Fruit fly (Drosophila melanogaster) whole organism, embryonic: Measurements from ENCODE around the gene mRpL28.

Source experiments
- Abd-B ChIP-seq: fragments of 200-800 bp; sonication (Bioruptor generic); optimal IDR thresholded peaks from 2 replicates; lab custom pipeline; 2018; ENCODE audit warnings: missing biosample characterization, mild to moderate bottlenecking, missing genetic modification characterization, moderate library complexity
- BtbVII ChIP-seq: fragments of 200-800 bp; sonication (Bioruptor generic); optimal IDR thresholded peaks from 3 replicates; lab custom pipeline; 2017; ENCODE audit warnings: missing biosample characterization, mild to moderate bottlenecking, missing genetic modification characterization
- CG1024 ChIP-seq: fragments of 200-800 bp; sonication (Bioruptor generic); IDR thresholded peaks from 2 replicates; pipeline ENCODE4 v1.3.6; 2022; ENCODE audit warnings: missing biosample characterization, missing genetic modification characterization
- CG11085 ChIP-seq: fragments of 200-800 bp; sonication (Bioruptor generic); IDR thresholded peaks from 2 replicates; pipeline ENCODE4 v1.3.6; 2022; ENCODE audit warnings: missing biosample characterization, missing genetic modification characterization
- CG11247 ChIP-seq: fragments of 200-800 bp; sonication (Bioruptor generic); IDR thresholded peaks from 2 replicates; pipeline ENCODE4 v1.3.6; 2022; ENCODE audit warnings: missing biosample characterization, missing genetic modification characterization
- CG11456 ChIP-seq: fragments of 200-800 bp; sonication (Bioruptor generic); IDR thresholded peaks from 3 replicates; pipeline ENCODE4 v1.3.6; 2022; ENCODE audit warnings: missing biosample characterization, missing genetic modification characterization
- CG14441 ChIP-seq: fragments of 200-800 bp; sonication (Bioruptor generic); IDR thresholded peaks from 2 replicates; pipeline ENCODE4 v1.3.6; 2022; ENCODE audit warnings: missing biosample characterization, missing genetic modification characterization
- CG14710 ChIP-seq: fragments of 200-800 bp; sonication (Bioruptor generic); optimal IDR thresholded peaks from 3 replicates; lab custom pipeline; 2019; ENCODE audit warnings: missing biosample characterization, mild to moderate bottlenecking, missing genetic modification characterization, moderate library complexity
- CG1647 ChIP-seq: fragments of 200-800 bp; sonication (Bioruptor generic); optimal IDR thresholded peaks from 3 replicates; lab custom pipeline; 2016; ENCODE audit warnings: missing biosample characterization, missing genetic modification characterization
- CG2116 ChIP-seq: fragments of 200-800 bp; sonication (Bioruptor generic); optimal IDR thresholded peaks from 3 replicates; lab custom pipeline; 2018; ENCODE audit warnings: missing biosample characterization, mild to moderate bottlenecking, missing genetic modification characterization
- CG2712 ChIP-seq: fragments of 200-800 bp; optimal IDR thresholded peaks from 3 replicates; lab custom pipeline; 2019; ENCODE audit warnings: missing biosample characterization, mild to moderate bottlenecking, missing genetic modification characterization, moderate library complexity
- CG3281 ChIP-seq: fragments of 200-800 bp; sonication (Bioruptor generic); optimal IDR thresholded peaks from 3 replicates; lab custom pipeline; 2017; ENCODE audit warnings: missing biosample characterization, mild to moderate bottlenecking, missing genetic modification characterization
- CG33557 ChIP-seq: fragments of 200-800 bp; sonication (Bioruptor generic); optimal IDR thresholded peaks from 2 replicates; lab custom pipeline; 2019; ENCODE audit warnings: missing biosample characterization, mild to moderate bottlenecking, missing genetic modification characterization, moderate library complexity
- CG3838 ChIP-seq: fragments of 200-800 bp; sonication (Bioruptor generic); optimal IDR thresholded peaks from 3 replicates; lab custom pipeline; 2016; ENCODE audit warnings: missing biosample characterization, missing genetic modification characterization
- CG4282 ChIP-seq: fragments of 200-800 bp; sonication (Bioruptor generic); optimal IDR thresholded peaks from 2 replicates; lab custom pipeline; 2016; ENCODE audit warnings: missing biosample characterization, missing genetic modification characterization
- CG7745 ChIP-seq: fragments of 200-800 bp; sonication (Bioruptor generic); optimal IDR thresholded peaks from 2 replicates; lab custom pipeline; 2018; ENCODE audit warnings: missing biosample characterization, mild to moderate bottlenecking, missing genetic modification characterization, moderate library complexity
- CG8359 ChIP-seq: fragments of 200-800 bp; sonication (Bioruptor generic); optimal IDR thresholded peaks from 2 replicates; lab custom pipeline; 2017; ENCODE audit warnings: missing biosample characterization, mild to moderate bottlenecking, missing genetic modification characterization, borderline replicate concordance
- CG8944 ChIP-seq: fragments of 200-800 bp; sonication (Bioruptor generic); optimal IDR thresholded peaks from 3 replicates; lab custom pipeline; 2016; ENCODE audit warnings: missing biosample characterization, missing genetic modification characterization
- Chrac-16 ChIP-seq: fragments of 200-800 bp; sonication (Bioruptor generic); optimal IDR thresholded peaks from 3 replicates; lab custom pipeline; 2016; ENCODE audit warnings: missing biosample characterization, missing genetic modification characterization
- CoRest ChIP-seq: fragments of 200-800 bp; sonication (Bioruptor generic); optimal IDR thresholded peaks from 3 replicates; lab custom pipeline; 2018; ENCODE audit warnings: missing biosample characterization, mild to moderate bottlenecking, missing genetic modification characterization, moderate library complexity
- Dp ChIP-seq: fragments of 200-800 bp; sonication (Bioruptor generic); optimal IDR thresholded peaks from 2 replicates; lab custom pipeline; 2018; ENCODE audit warnings: missing biosample characterization, mild to moderate bottlenecking, missing genetic modification characterization, moderate library complexity
- E2f2 ChIP-seq: fragments of 200-800 bp; sonication (Bioruptor generic); IDR thresholded peaks from 2 replicates; pipeline ENCODE4 v1.3.6; 2022; ENCODE audit warnings: missing biosample characterization, missing genetic modification characterization
- Eip74EF ChIP-seq, 2 experiments: fragments of 200-800 bp in 1 of 2; fragments of >200 bp in 1 of 2; sonication (Bioruptor generic) in 1 of 2; optimal IDR thresholded peaks; 2 replicates each; lab custom pipeline; 2017 to 2019; ENCODE audit warnings: missing biosample characterization in 2 of 2, missing genetic modification characterization in 2 of 2, mild to moderate bottlenecking in 1 of 2, moderate library complexity in 1 of 2
- Ets97D ChIP-seq: fragments of 200-800 bp; sonication (Bioruptor generic); optimal IDR thresholded peaks from 3 replicates; lab custom pipeline; 2016; ENCODE audit warnings: missing biosample characterization, missing genetic modification characterization
- Fer2 ChIP-seq: fragments of 200-800 bp; sonication (Bioruptor generic); optimal IDR thresholded peaks from 2 replicates; lab custom pipeline; 2018; ENCODE audit warnings: missing biosample characterization, mild to moderate bottlenecking, missing genetic modification characterization, moderate library complexity
- HLHmδ ChIP-seq: fragments of 200-800 bp; sonication (Bioruptor generic); optimal IDR thresholded peaks from 2 replicates; lab custom pipeline; 2018; ENCODE audit warnings: missing biosample characterization, mild to moderate bottlenecking, missing genetic modification characterization, moderate library complexity
- Kr ChIP-seq: fragments of 200-800 bp; sonication (Bioruptor generic); optimal IDR thresholded peaks from 2 replicates; lab custom pipeline; 2017; ENCODE audit warnings: missing biosample characterization, mild to moderate bottlenecking, missing genetic modification characterization
- MTF-1 ChIP-seq: fragments of 200-800 bp; sonication (Bioruptor generic); optimal IDR thresholded peaks from 2 replicates; lab custom pipeline; 2018; ENCODE audit warnings: missing biosample characterization, mild to moderate bottlenecking, missing genetic modification characterization, borderline replicate concordance
- Mrtf ChIP-seq: fragments of 200-800 bp; sonication (Bioruptor generic); IDR thresholded peaks from 3 replicates; pipeline ENCODE4 v1.3.6; 2022; ENCODE audit warnings: missing biosample characterization, missing genetic modification characterization
- NFAT ChIP-seq: fragments of 200-800 bp; sonication (Bioruptor generic); IDR thresholded peaks from 2 replicates; pipeline ENCODE4 v1.3.6; 2022; ENCODE audit warnings: missing biosample characterization, missing genetic modification characterization
- Nf-YB ChIP-seq: fragments of 200-800 bp; sonication (Bioruptor generic); optimal IDR thresholded peaks from 3 replicates; lab custom pipeline; 2019; ENCODE audit warnings: missing biosample characterization, mild to moderate bottlenecking, missing genetic modification characterization, moderate library complexity
- Six4 ChIP-seq: fragments of 200-800 bp; sonication (Bioruptor generic); optimal IDR thresholded peaks from 2 replicates; lab custom pipeline; 2016; ENCODE audit warnings: missing biosample characterization, missing genetic modification characterization
- Sox100B ChIP-seq: fragments of 200-800 bp; sonication (Bioruptor generic); optimal IDR thresholded peaks from 3 replicates; lab custom pipeline; 2018; ENCODE audit warnings: missing biosample characterization, mild to moderate bottlenecking, missing genetic modification characterization
- Sox102F ChIP-seq: fragments of 200-800 bp; sonication (Bioruptor generic); optimal IDR thresholded peaks from 2 replicates; lab custom pipeline; 2018; ENCODE audit warnings: missing biosample characterization, mild to moderate bottlenecking, missing genetic modification characterization, moderate library complexity
- Ssrp ChIP-seq: fragments of 200-800 bp; sonication (Bioruptor generic); optimal IDR thresholded peaks from 2 replicates; lab custom pipeline; 2018; ENCODE audit warnings: missing biosample characterization, mild to moderate bottlenecking, missing genetic modification characterization, moderate library complexity
- YL-1 ChIP-seq: fragments of 200-800 bp; sonication (Bioruptor generic); optimal IDR thresholded peaks from 3 replicates; lab custom pipeline; 2017; ENCODE audit warnings: missing biosample characterization, mild to moderate bottlenecking, missing genetic modification characterization
- dmrt11E ChIP-seq: fragments of 200-800 bp; sonication (Bioruptor generic); optimal IDR thresholded peaks from 3 replicates; lab custom pipeline; 2018; ENCODE audit warnings: missing biosample characterization, mild to moderate bottlenecking, missing genetic modification characterization, moderate library complexity
- maf-S ChIP-seq: fragments of 200-800 bp; sonication (Bioruptor generic); optimal IDR thresholded peaks from 2 replicates; lab custom pipeline; 2016; ENCODE audit warnings: missing biosample characterization, missing genetic modification characterization
- oc ChIP-seq: fragments of 200-800 bp; sonication (Bioruptor generic); optimal IDR thresholded peaks from 2 replicates; lab custom pipeline; 2018; ENCODE audit warnings: missing biosample characterization, mild to moderate bottlenecking, missing genetic modification characterization, moderate library complexity
- odd ChIP-seq: fragments of 200-800 bp; sonication (Bioruptor generic); optimal IDR thresholded peaks from 2 replicates; lab custom pipeline; 2017; ENCODE audit warnings: missing biosample characterization, mild to moderate bottlenecking, missing genetic modification characterization
- pros ChIP-seq: fragments of 200-800 bp; sonication (Bioruptor generic); optimal IDR thresholded peaks from 3 replicates; lab custom pipeline; 2019; ENCODE audit warnings: missing biosample characterization, mild to moderate bottlenecking, missing genetic modification characterization, moderate library complexity
- scrt ChIP-seq: fragments of 200-800 bp; sonication (Bioruptor generic); optimal IDR thresholded peaks from 2 replicates; lab custom pipeline; 2018; ENCODE audit warnings: missing biosample characterization, mild to moderate bottlenecking, missing genetic modification characterization, moderate library complexity
- sd ChIP-seq: fragments of 200-800 bp; sonication (Bioruptor generic); optimal IDR thresholded peaks from 3 replicates; lab custom pipeline; 2018; ENCODE audit warnings: missing biosample characterization, mild to moderate bottlenecking, missing genetic modification characterization, moderate library complexity
- sima ChIP-seq: fragments of 200-800 bp; sonication (Bioruptor generic); optimal IDR thresholded peaks from 2 replicates; lab custom pipeline; 2016; ENCODE audit warnings: missing biosample characterization, missing genetic modification characterization
- slp2 ChIP-seq: fragments of 200-800 bp; sonication (Bioruptor generic); optimal IDR thresholded peaks from 2 replicates; lab custom pipeline; 2016; ENCODE audit warnings: missing biosample characterization, missing genetic modification characterization
- tio ChIP-seq: fragments of 200-800 bp; sonication (Bioruptor generic); optimal IDR thresholded peaks from 2 replicates; lab custom pipeline; 2017; ENCODE audit warnings: missing biosample characterization, missing genetic modification characterization, inconsistent platforms
- toy ChIP-seq: fragments of 200-800 bp; sonication (Bioruptor generic); IDR thresholded peaks from 2 replicates; pipeline ENCODE4 v1.3.6; 2022; ENCODE audit warnings: missing biosample characterization, missing genetic modification characterization
- zen2 ChIP-seq: fragments of 200-800 bp; sonication (Bioruptor generic); IDR thresholded peaks from 3 replicates; pipeline ENCODE4 v1.3.6; 2022; ENCODE audit warnings: missing biosample characterization, missing genetic modification characterization; ENCODE audit not compliant: partially characterized antibody
- zfh2 ChIP-seq: fragments of 200-800 bp; sonication (Bioruptor generic); optimal IDR thresholded peaks from 2 replicates; lab custom pipeline; 2016; ENCODE audit warnings: missing biosample characterization, missing genetic modification characterization

Gene mRpL28

dm6 chr2L:4976988-4977551 lies 3.3 kb downstream of the mRpL28 start, which contains the start of the genes Gmd and CG3792 (continued):
- TF ChIP-seq E2f2 (peak; percentile 81), Ets97D (GFP tag; lab: Kevin White, UChicago) (peak; percentile 87), Nf-YB (GFP tag; lab: Kevin White, UChicago) (peak; percentile 82), odd (GFP tag; lab: Kevin White, UChicago) (peak; percentile 91), Eip74EF (GFP tag; optimal IDR thresholded peaks at IDR 0.05; lab: Kevin White, UChicago) (peak in 1 of 2 experiments; percentile 88), dmrt11E (tag; lab: Kevin White, UChicago) (peak; percentile 95), CG2712 (peak; percentile 97), Fer2 (tag; lab: Kevin White, UChicago) (peak; percentile 92), slp2 (GFP tag; lab: Kevin White, UChicago) (peak; percentile 94), tio (GFP tag; lab: Kevin White, UChicago) (no peak), CG8359 (GFP tag; lab: Kevin White, UChicago) (peak; percentile 88), CG14441 (GFP tag; lab: Robert Waterston, UW) (peak; percentile 96), CG1647 (GFP tag; lab: Kevin White, UChicago) (peak; percentile 90), CG14710 (peak; percentile 97), pros (peak; percentile 64), CoRest (peak; percentile 97), zen2 (GFP tag; lab: Robert Waterston, UW) (peak; percentile 72; the same call in 2 of the 3 replicates), Six4 (GFP tag; lab: Kevin White, UChicago) (peak; percentile 92), MTF-1 (GFP tag; lab: Kevin White, UChicago) (peak; percentile 89), CG11085 (peak; percentile 94), Abd-B (peak; percentile 86), CG3838 (GFP tag; lab: Kevin White, UChicago) (peak; percentile 87), CG3281 (GFP tag; lab: Kevin White, UChicago) (peak; percentile 95), CG8944 (GFP tag; lab: Kevin White, UChicago) (peak; percentile 94), Chrac-16 (GFP tag; lab: Kevin White, UChicago) (peak; percentile 91), maf-S (GFP tag; lab: Kevin White, UChicago) (peak; percentile 95), sima (GFP tag; lab: Kevin White, UChicago) (peak; percentile 77), Ssrp (peak; percentile 95), CG11247 (GFP tag; lab: Robert Waterston, UW) (peak; percentile 96), NFAT (peak; percentile 94), Kr (GFP tag; lab: Kevin White, UChicago) (no peak), YL-1 (peak; percentile 82), scrt (GFP tag; lab: Kevin White, UChicago) (no peak), BtbVII (peak; percentile 95), CG2116 (GFP tag; lab: Kevin White, UChicago) (peak; percentile 92), toy (peak; percentile 90), CG33557 (GFP tag; lab: Kevin White, UChicago) (peak; percentile 82), Mrtf (GFP tag; lab: Robert Waterston, UW) (peak; percentile 92), sd (tag; lab: Kevin White, UChicago) (peak; percentile 93), HLHmδ (GFP tag; lab: Kevin White, UChicago) (no peak), zfh2 (GFP tag; lab: Kevin White, UChicago) (peak; percentile 89), CG7745 (tag; lab: Kevin White, UChicago) (no peak), Dp (GFP tag; lab: Kevin White, UChicago) (peak; percentile 22), Sox102F (GFP tag; lab: Kevin White, UChicago) (peak; percentile 94), Sox100B (GFP tag; lab: Kevin White, UChicago) (no peak), oc (peak; percentile 92), CG1024 (GFP tag; lab: Robert Waterston, UW) (peak; percentile 86), CG4282 (GFP tag; lab: Kevin White, UChicago) (peak; percentile 96), CG11456 (GFP tag; lab: Robert Waterston, UW) (peak; percentile 96)
